Fruit fly (Drosophila melanogaster): ENCODE data around the gene CG32110.

dm6 chr3L:12804730-12805170 lies 3.8 kb upstream of the CG32110 start, which contains the start of gene Atg1:
- TF ChIP-seq Clk (GFP tag; optimal IDR thresholded peaks at IDR 0.05) (no peak), bab1 (GFP tag; optimal IDR thresholded peaks at IDR 0.05) (peak; percentile 60), CG33017 (tag; optimal IDR thresholded peaks at IDR 0.05) (no peak), tj (GFP tag; optimal IDR thresholded peaks at IDR 0.05) (peak; percentile 19), toe (GFP tag; optimal IDR thresholded peaks at IDR 0.05) (no peak), CG14711 (tag; optimal IDR thresholded peaks at IDR 0.05) (no peak), CG12768 (GFP tag; optimal IDR thresholded peaks at IDR 0.05) (peak; percentile 36), CG7101 (tag; optimal IDR thresholded peaks at IDR 0.05) (no peak), kay (GFP tag; ENCODE audit: borderline replicate concordance) (no peak), CG7045 (GFP tag; optimal IDR thresholded peaks at IDR 0.05) (no peak), CG11617 (GFP tag; optimal IDR thresholded peaks at IDR 0.05) (peak; percentile 16), cnc (optimal IDR thresholded peaks at IDR 0.05) (no peak), ovo (GFP tag; optimal IDR thresholded peaks at IDR 0.05) (no peak)

Measured in whole organism, adult.